Worm (Caenorhabditis elegans): ENCODE results near the gene ugt-51.

DNA sequence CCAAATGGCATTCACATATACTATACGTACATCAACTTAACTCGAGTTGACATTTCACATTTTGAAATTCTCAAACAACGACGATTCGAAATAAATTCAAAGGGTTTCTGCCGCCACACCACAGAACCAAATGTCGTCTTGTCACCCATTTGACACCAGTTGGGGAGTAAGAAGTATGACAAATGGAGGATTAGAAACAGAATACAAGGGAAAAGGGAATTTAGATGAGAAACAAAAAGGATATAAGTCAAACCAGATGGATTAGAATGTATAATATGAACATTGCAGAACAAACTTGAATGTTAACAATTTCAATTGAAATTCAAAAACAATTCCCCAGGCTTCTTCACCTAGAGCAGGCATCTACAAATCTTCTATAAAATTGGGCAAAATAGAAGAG lies 24.6 kb upstream of the ugt-51 start:
- TF ChIP-seq tbx-2 (tag; optimal IDR thresholded peaks at IDR 0.05) (no peak), skn-1 (tag; optimal IDR thresholded peaks at IDR 0.05) (no peak), mep-1 (tag; optimal IDR thresholded peaks at IDR 0.05) (no peak), ceh-88 (GFP tag; IDR thresholded peaks at IDR 0.05) (no peak), lsy-2 (tag; optimal IDR thresholded peaks at IDR 0.05) (no peak), sup-37 (GFP tag; optimal IDR thresholded peaks at IDR 0.05) (no peak), grh-1 (GFP tag; IDR thresholded peaks at IDR 0.05) (no peak), nhr-237 (tag; optimal IDR thresholded peaks at IDR 0.05) (no peak), dpl-1 (GFP tag; optimal IDR thresholded peaks at IDR 0.05) (no peak)
